Worm (Caenorhabditis elegans) whole organism, early embryonic: ENCODE data around the gene rpi-2.

ENCODE experiments used
- B0310.2 ChIP-seq: sonication (generic microtip); optimal IDR thresholded peaks from 2 replicates; lab custom pipeline; 2016; ENCODE audit warnings: mild to moderate bottlenecking, missing genetic modification characterization, missing compliant biosample characterization
- aly-1 ChIP-seq: sonication (generic microtip); optimal IDR thresholded peaks from 2 replicates; lab custom pipeline; 2016; ENCODE audit warnings: missing genetic modification characterization, missing compliant biosample characterization
- ama-1 ChIP-seq: fragments of 150-350 bp; optimal IDR thresholded peaks from 2 replicates; lab custom pipeline; 2014
- flt-1 ChIP-seq: fragments of 200-800 bp; sonication (Bioruptor generic); IDR thresholded peaks from 2 replicates; pipeline ENCODE4 v1.3.6; 2022; ENCODE audit warnings: missing genetic modification characterization, missing compliant biosample characterization
- hnd-1 ChIP-seq: sonication (generic microtip); optimal IDR thresholded peaks from 2 replicates; lab custom pipeline; 2016; ENCODE audit warnings: missing genetic modification characterization, missing compliant biosample characterization
- tbx-11 ChIP-seq: fragments of 200-800 bp; sonication (Bioruptor generic); IDR thresholded peaks from 2 replicates; pipeline ENCODE4 v1.3.6; 2022; ENCODE audit warnings: missing genetic modification characterization, missing compliant biosample characterization
- tbx-37 ChIP-seq: fragments of 200-800 bp; sonication (Bioruptor generic); conservative IDR thresholded peaks from 2 replicates; pipeline ENCODE4 v1.3.6; 2022; ENCODE audit warnings: missing genetic modification reagents, missing genetic modification characterization, missing compliant biosample characterization
- tra-4 ChIP-seq: sonication (generic microtip); optimal IDR thresholded peaks from 2 replicates; lab custom pipeline; 2017; ENCODE audit warnings: missing genetic modification characterization, missing compliant biosample characterization

DNA sequence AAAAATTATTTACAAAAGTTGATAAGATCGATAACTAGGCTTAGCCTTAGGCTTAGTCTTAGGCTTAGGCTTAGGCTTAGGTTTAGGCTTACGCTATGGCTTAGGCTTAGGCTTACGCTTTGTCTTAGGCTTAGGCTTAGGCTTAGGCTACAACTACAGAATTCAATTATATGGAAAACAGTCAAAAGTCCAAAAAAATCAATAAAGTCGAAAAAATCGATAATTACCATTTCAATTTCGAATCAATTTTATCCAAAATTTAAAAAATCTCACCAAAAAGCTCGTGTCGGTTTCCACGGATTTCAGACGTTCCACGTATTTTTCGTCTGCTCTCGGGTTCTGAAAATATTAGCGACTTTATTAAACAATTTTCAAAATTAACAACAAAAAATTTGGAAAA, 34.1 kb upstream of the rpi-2 start:
- no peak for TF ChIP-seq ama-1 (lab: Kevin White, UChicago)
- no peak for TF ChIP-seq tbx-11 (GFP tag; lab: Robert Waterston, UW)
- no peak for TF ChIP-seq tra-4 (tag; lab: Kevin White, UChicago)
- no peak for TF ChIP-seq hnd-1 (tag; lab: Kevin White, UChicago)
- no peak for TF ChIP-seq flt-1 (GFP tag; lab: Robert Waterston, UW)
- no peak for TF ChIP-seq aly-1
- TF ChIP-seq B0310.2 = no peak
- TF ChIP-seq tbx-37 (GFP tag; lab: Robert Waterston, UW) = no peak
